Worm (Caenorhabditis elegans) whole organism, young adult: ENCODE measurements around the gene srh-277.

Experiments used
- B0019.2 ChIP-seq: fragments of 200-800 bp; sonication (Bioruptor generic); conservative IDR thresholded peaks from 2 replicates; pipeline ENCODE4 v1.3.6; 2022; ENCODE audit warnings: missing genetic modification reagents, missing genetic modification characterization, missing compliant biosample characterization
- B0261.1 ChIP-seq: sonication (generic microtip); optimal IDR thresholded peaks from 2 replicates; lab custom pipeline; 2016; ENCODE audit warnings: mild to moderate bottlenecking, missing genetic modification characterization, moderate library complexity, missing compliant biosample characterization
- B0336.3 ChIP-seq: fragments of 200-800 bp; sonication (Bioruptor generic); IDR thresholded peaks from 2 replicates; pipeline ENCODE4 v1.3.6; 2022; ENCODE audit warnings: missing genetic modification characterization, missing compliant biosample characterization
- D2030.7 ChIP-seq: fragments of 200-800 bp; sonication (Bioruptor generic); IDR thresholded peaks from 2 replicates; pipeline ENCODE4 v1.3.6; 2022; ENCODE audit warnings: missing genetic modification reagents, missing genetic modification characterization, missing compliant biosample characterization
- F23B12.7 ChIP-seq: sonication (generic microtip); optimal IDR thresholded peaks from 2 replicates; lab custom pipeline; 2017; ENCODE audit warnings: missing genetic modification characterization, mild to moderate bottlenecking, missing compliant biosample characterization, antibody characterized with exemption, moderate library complexity; ENCODE audit not compliant: insufficient read depth
- F33H1.4 ChIP-seq: fragments of 200-800 bp; sonication (Bioruptor generic); IDR thresholded peaks from 2 replicates; pipeline ENCODE4 v1.3.6; 2022; ENCODE audit warnings: missing genetic modification reagents, missing genetic modification characterization, missing compliant biosample characterization
- F57C9.4 ChIP-seq: sonication (generic microtip); optimal IDR thresholded peaks from 2 replicates; lab custom pipeline; 2017; ENCODE audit warnings: mild to moderate bottlenecking, missing genetic modification characterization, missing compliant biosample characterization
- K12H6.12 ChIP-seq: fragments of 200-800 bp; sonication (Bioruptor generic); optimal IDR thresholded peaks from 2 replicates; lab custom pipeline; 2018; ENCODE audit warnings: mild to moderate bottlenecking, missing genetic modification characterization, missing compliant biosample characterization
- Y53G8AR.9 ChIP-seq: fragments of 200-800 bp; sonication (Bioruptor generic); conservative IDR thresholded peaks from 2 replicates; pipeline ENCODE4 v1.3.6; 2022; ENCODE audit warnings: missing genetic modification reagents, missing genetic modification characterization, missing compliant biosample characterization
- aptf-2 ChIP-seq: fragments of 200-800 bp; sonication (Bioruptor generic); conservative IDR thresholded peaks from 2 replicates; pipeline ENCODE4 v1.3.6; 2022; ENCODE audit warnings: missing genetic modification reagents, missing genetic modification characterization, missing compliant biosample characterization
- ceh-79 ChIP-seq: sonication (generic microtip); optimal IDR thresholded peaks from 2 replicates; lab custom pipeline; 2017; ENCODE audit warnings: mild to moderate bottlenecking, missing genetic modification characterization, missing compliant biosample characterization
- egl-18 ChIP-seq: fragments of 200-800 bp; sonication (Bioruptor generic); IDR thresholded peaks from 2 replicates; pipeline ENCODE4 v1.3.6; 2022; ENCODE audit warnings: missing genetic modification reagents, missing genetic modification characterization, missing compliant biosample characterization
- ekl-4 ChIP-seq: fragments of 200-800 bp; sonication (Bioruptor generic); IDR thresholded peaks from 2 replicates; pipeline ENCODE4 v1.3.6; 2022; ENCODE audit warnings: missing genetic modification reagents, missing genetic modification characterization, missing compliant biosample characterization
- fkh-3 ChIP-seq: sonication (generic microtip); optimal IDR thresholded peaks from 2 replicates; lab custom pipeline; 2016; ENCODE audit warnings: mild to moderate bottlenecking, missing genetic modification characterization, missing compliant biosample characterization
- gei-17 ChIP-seq: fragments of 200-800 bp; sonication (Bioruptor generic); optimal IDR thresholded peaks from 2 replicates; lab custom pipeline; 2018; ENCODE audit warnings: mild to moderate bottlenecking, missing genetic modification characterization, missing compliant biosample characterization
- hlh-12 ChIP-seq: sonication (generic microtip); optimal IDR thresholded peaks from 2 replicates; lab custom pipeline; 2016; ENCODE audit warnings: missing genetic modification characterization, missing compliant biosample characterization
- hlh-26 ChIP-seq: fragments of 200-800 bp; sonication (Bioruptor generic); conservative IDR thresholded peaks from 2 replicates; pipeline ENCODE4 v1.3.6; 2022; ENCODE audit warnings: missing genetic modification reagents, missing genetic modification characterization, missing compliant biosample characterization
- hmg-20 ChIP-seq: fragments of 200-800 bp; sonication (Bioruptor generic); IDR thresholded peaks from 2 replicates; pipeline ENCODE4 v1.3.6; 2022; ENCODE audit warnings: missing genetic modification reagents, missing genetic modification characterization, missing compliant biosample characterization
- lin-26 ChIP-seq: fragments of 200-800 bp; sonication (Bioruptor generic); IDR thresholded peaks from 2 replicates; pipeline ENCODE4 v1.3.6; 2022; ENCODE audit warnings: missing genetic modification reagents, missing genetic modification characterization, missing compliant biosample characterization
- lir-1 ChIP-seq: fragments of 200-800 bp; sonication (Bioruptor generic); conservative IDR thresholded peaks from 2 replicates; pipeline ENCODE4 v1.3.6; 2022; ENCODE audit warnings: missing genetic modification reagents, missing genetic modification characterization, missing compliant biosample characterization
- lsy-27 ChIP-seq: sonication (generic microtip); optimal IDR thresholded peaks from 2 replicates; lab custom pipeline; 2017; ENCODE audit warnings: missing genetic modification characterization, mild to moderate bottlenecking, missing compliant biosample characterization, antibody characterized with exemption, missing genotype, borderline replicate concordance; ENCODE audit not compliant: insufficient read depth
- madf-10 ChIP-seq: sonication (generic microtip); optimal IDR thresholded peaks from 2 replicates; lab custom pipeline; 2016; ENCODE audit warnings: mild to moderate bottlenecking, missing genetic modification characterization, missing compliant biosample characterization
- madf-8 ChIP-seq: fragments of 200-800 bp; sonication (Bioruptor generic); conservative IDR thresholded peaks from 2 replicates; pipeline ENCODE4 v1.3.6; 2022; ENCODE audit warnings: missing genetic modification reagents, missing genetic modification characterization, missing compliant biosample characterization
- nhr-179 ChIP-seq: sonication (generic microtip); optimal IDR thresholded peaks from 2 replicates; lab custom pipeline; 2016; ENCODE audit warnings: mild to moderate bottlenecking, missing genetic modification characterization, missing compliant biosample characterization
- nhr-27 ChIP-seq: fragments of 200-800 bp; sonication (Bioruptor generic); optimal IDR thresholded peaks from 2 replicates; lab custom pipeline; 2018; ENCODE audit warnings: mild to moderate bottlenecking, missing genetic modification characterization, moderate library complexity, missing compliant biosample characterization
- rcor-1 ChIP-seq: fragments of 200-800 bp; sonication (Bioruptor generic); IDR thresholded peaks from 2 replicates; pipeline ENCODE4 v1.3.6; 2022; ENCODE audit warnings: missing genetic modification reagents, missing genetic modification characterization, missing compliant biosample characterization
- rec-8 ChIP-seq, 2 experiments: sonication (generic microtip); optimal IDR thresholded peaks; 2 replicates each; lab custom pipeline; 2016; ENCODE audit warnings: mild to moderate bottlenecking in 2 of 2, missing genetic modification characterization in 2 of 2, missing genetic modification reagents in 2 of 2, missing genotype in 2 of 2, missing biosample characterization in 1 of 2, missing compliant biosample characterization in 1 of 2, moderate library complexity in 1 of 2
- rpc-1 ChIP-seq, 2 experiments: fragments of 150-350 bp in 1 of 2; sonication (generic microtip) in 1 of 2; optimal IDR thresholded peaks; 2 replicates each; lab custom pipeline; 2014 to 2018; ENCODE audit warnings: missing biosample characterization in 1 of 2, missing genetic modification characterization in 1 of 2, missing genetic modification reagents in 1 of 2, missing genotype in 1 of 2
- sdz-38 ChIP-seq: sonication (generic microtip); optimal IDR thresholded peaks from 2 replicates; lab custom pipeline; 2016; ENCODE audit warnings: missing genotype, missing genetic modification characterization, missing compliant biosample characterization
- sea-2 ChIP-seq: fragments of 200-800 bp; sonication (Bioruptor generic); IDR thresholded peaks from 2 replicates; pipeline ENCODE4 v1.3.6; 2022; ENCODE audit warnings: missing genetic modification characterization, missing compliant biosample characterization
- snpc-3.4 ChIP-seq: sonication (generic microtip); optimal IDR thresholded peaks from 2 replicates; lab custom pipeline; 2017; ENCODE audit warnings: missing genetic modification characterization, mild to moderate bottlenecking, missing compliant biosample characterization, antibody characterized with exemption, moderate library complexity, missing genotype, missing genetic modification reagents
- snpc-4 ChIP-seq, 5 experiments: fragments of 150-350 bp in 1 of 5; sonication (generic microtip) in 4 of 5; optimal IDR thresholded peaks; 2 replicates each; lab custom pipeline; 2014 to 2018; ENCODE audit warnings: missing genetic modification characterization in 5 of 5, missing biosample characterization in 3 of 5, antibody characterized with exemption in 2 of 5, mild to moderate bottlenecking in 2 of 5, missing compliant biosample characterization in 2 of 5, missing genotype in 2 of 5, moderate library complexity in 2 of 5, missing genetic modification reagents in 1 of 5
- sptf-2 ChIP-seq: fragments of 200-800 bp; sonication (Bioruptor generic); optimal IDR thresholded peaks from 2 replicates; lab custom pipeline; 2018; ENCODE audit warnings: mild to moderate bottlenecking, missing genetic modification characterization, missing compliant biosample characterization
- tlf-1 ChIP-seq: fragments of 200-800 bp; sonication (Bioruptor generic); optimal IDR thresholded peaks from 2 replicates; lab custom pipeline; 2018; ENCODE audit warnings: mild to moderate bottlenecking, missing genetic modification characterization, missing compliant biosample characterization
- xnd-1 ChIP-seq: sonication (generic microtip); optimal IDR thresholded peaks from 2 replicates; lab custom pipeline; 2016; ENCODE audit warnings: missing genotype, missing genetic modification reagents, missing genetic modification characterization, missing compliant biosample characterization
- ztf-18 ChIP-seq: sonication (generic microtip); optimal IDR thresholded peaks from 2 replicates; lab custom pipeline; 2016; ENCODE audit warnings: missing genotype, mild to moderate bottlenecking, missing genetic modification characterization, missing compliant biosample characterization
- ztf-25 ChIP-seq: fragments of 200-800 bp; sonication (Bioruptor generic); IDR thresholded peaks from 2 replicates; pipeline ENCODE4 v1.3.6; 2022; ENCODE audit warnings: missing genetic modification reagents, missing genetic modification characterization, missing compliant biosample characterization
- ztf-3 ChIP-seq: fragments of 200-800 bp; sonication (Bioruptor generic); optimal IDR thresholded peaks from 2 replicates; lab custom pipeline; 2018; ENCODE audit warnings: mild to moderate bottlenecking, missing genetic modification characterization, missing compliant biosample characterization
- ztf-6 ChIP-seq: fragments of 200-800 bp; sonication (Bioruptor generic); IDR thresholded peaks from 2 replicates; pipeline ENCODE4 v1.3.6; 2022; ENCODE audit warnings: missing genetic modification reagents, missing genetic modification characterization, missing compliant biosample characterization

The srh-277 gene

DNA sequence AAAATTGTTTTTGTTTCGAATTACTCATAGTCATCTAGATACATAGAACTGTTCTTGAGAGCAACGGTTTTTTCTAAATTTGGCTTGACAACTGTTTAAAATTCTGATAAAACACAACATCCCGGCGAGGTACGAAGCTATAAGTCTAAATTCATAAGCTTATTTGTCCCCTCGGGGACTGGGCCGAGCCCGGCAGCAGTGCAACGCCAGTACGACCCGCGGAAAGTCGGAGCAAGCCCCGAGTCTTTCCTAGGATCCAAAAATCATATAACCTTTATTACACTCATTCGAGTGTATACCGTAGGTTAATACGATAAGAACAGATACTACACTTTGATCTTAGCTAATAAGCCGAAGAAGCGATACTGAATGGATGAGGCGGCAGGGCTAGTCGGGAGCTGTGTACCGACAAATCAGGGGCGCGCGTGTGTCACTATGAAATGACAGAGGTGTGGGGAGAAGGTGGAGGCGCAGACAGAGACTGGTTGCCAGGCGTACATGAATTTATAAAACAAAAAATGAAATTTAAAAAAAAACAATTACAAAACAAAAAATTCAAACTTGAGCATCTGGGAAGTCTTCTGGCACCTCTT, 42.6 kb downstream of the srh-277 start (continued):
- TF ChIP-seq Y53G8AR.9 (GFP tag; lab: Robert Waterston, UW) (0 out of 2 replicates have a peak, but pooled peaks have one; percentile 44), aptf-2 (GFP tag; lab: Robert Waterston, UW) (0 out of 2 replicates have a peak, but pooled peaks have one; percentile 29), B0261.1 (tag; lab: Kevin White, UChicago) (peak; percentile 21), egl-18 (no peak), hmg-20 (GFP tag; lab: Robert Waterston, UW) (no peak), F57C9.4 (tag; lab: Kevin White, UChicago) (no peak), nhr-179 (tag; lab: Kevin White, UChicago) (no peak), xnd-1 (tag; lab: Kevin White, UChicago) (peak; percentile 24), D2030.7 (peak; percentile 76), B0019.2 (no peak), ztf-18 (tag; lab: Kevin White, UChicago) (peak; percentile 27), ceh-79 (no peak), rec-8 (tag; optimal IDR thresholded peaks at IDR 0.05; lab: Kevin White, UChicago) (no peak), lir-1 (no peak), fkh-3 (no peak), lsy-27 (peak; percentile 21), sea-2 (GFP tag; lab: Robert Waterston, UW) (no peak), tlf-1 (GFP tag; lab: Kevin White, UChicago) (no peak), K12H6.12 (tag; lab: Kevin White, UChicago) (no peak), madf-8 (GFP tag; lab: Robert Waterston, UW) (0 out of 2 replicates have a peak, but pooled peaks have one; percentile 11), gei-17 (GFP tag; lab: Kevin White, UChicago) (no peak), hlh-12 (tag; lab: Kevin White, UChicago) (no peak), F23B12.7 (tag; lab: Kevin White, UChicago) (peak; percentile 52), B0336.3 (GFP tag; lab: Robert Waterston, UW) (peak; percentile 65), sptf-2 (no peak), snpc-4 (GFP tag; optimal IDR thresholded peaks at IDR 0.05; lab: Kevin White, UChicago) (peak; percentile 89), snpc-4 (tag; optimal IDR thresholded peaks at IDR 0.05; lab: Kevin White, UChicago) (peak; percentile 82 to 97 (median 92)), rcor-1 (GFP tag; lab: Robert Waterston, UW) (0 out of 2 replicates have a peak, but pooled peaks have one; percentile 26), ztf-6 (no peak), rpc-1 (optimal IDR thresholded peaks at IDR 0.05; lab: Kevin White, UChicago) (no peak), rpc-1 (tag; optimal IDR thresholded peaks at IDR 0.05; lab: Kevin White, UChicago) (peak; percentile 3), sdz-38 (tag; lab: Kevin White, UChicago) (no peak), ekl-4 (GFP tag; lab: Robert Waterston, UW) (peak; percentile 65), nhr-27 (tag; lab: Kevin White, UChicago) (no peak), F33H1.4 (peak; percentile 14; the same call in 1 of the 2 replicates), lin-26 (GFP tag; lab: Robert Waterston, UW) (peak; percentile 82), hlh-26 (GFP tag; lab: Robert Waterston, UW) (no peak), madf-10 (tag; lab: Kevin White, UChicago) (no peak), ztf-3 (no peak), snpc-3.4 (peak; percentile 74), ztf-25 (GFP tag; lab: Robert Waterston, UW) (no peak)
- TF ChIP-seq, all 124 proteins: peak for 37
